Fruit fly (Drosophila melanogaster) whole organism, embryonic: ENCODE data around the gene CG9691.

ENCODE experiments used
- ATbp ChIP-seq: fragments of 200-800 bp; sonication (Bioruptor generic); optimal IDR thresholded peaks from 2 replicates; lab custom pipeline; 2017; ENCODE audit warnings: missing biosample characterization, mild to moderate bottlenecking, missing genetic modification characterization, missing genetic modification reagents
- Abd-B ChIP-seq: fragments of 200-800 bp; sonication (Bioruptor generic); optimal IDR thresholded peaks from 2 replicates; lab custom pipeline; 2018; ENCODE audit warnings: missing biosample characterization, mild to moderate bottlenecking, missing genetic modification characterization, moderate library complexity
- Atf-2 ChIP-seq: fragments of 200-800 bp; sonication (Bioruptor generic); optimal IDR thresholded peaks from 2 replicates; lab custom pipeline; 2016; ENCODE audit warnings: missing biosample characterization, missing genetic modification characterization
- BtbVII ChIP-seq: fragments of 200-800 bp; sonication (Bioruptor generic); optimal IDR thresholded peaks from 3 replicates; lab custom pipeline; 2017; ENCODE audit warnings: missing biosample characterization, mild to moderate bottlenecking, missing genetic modification characterization
- C15 ChIP-seq: fragments of 200-800 bp; sonication (Bioruptor generic); IDR thresholded peaks from 3 replicates; pipeline ENCODE4 v1.3.6; 2022; ENCODE audit warnings: missing biosample characterization, missing genetic modification characterization
- CG10431 ChIP-seq: fragments of 200-800 bp; sonication (Bioruptor generic); optimal IDR thresholded peaks from 3 replicates; lab custom pipeline; 2018; ENCODE audit warnings: missing biosample characterization, mild to moderate bottlenecking, missing genetic modification characterization
- CG10979 ChIP-seq: fragments of 200-800 bp; sonication (Bioruptor generic); optimal IDR thresholded peaks from 2 replicates; lab custom pipeline; 2018; ENCODE audit warnings: missing biosample characterization, mild to moderate bottlenecking, missing genetic modification characterization, moderate library complexity
- CG11093 ChIP-seq: fragments of 200-800 bp; sonication (Bioruptor generic); IDR thresholded peaks from 3 replicates; pipeline ENCODE4 v1.3.6; 2022; ENCODE audit warnings: missing biosample characterization, missing genetic modification characterization
- CG11695 ChIP-seq: fragments of 200-800 bp; sonication (Bioruptor generic); IDR thresholded peaks from 3 replicates; pipeline ENCODE4 v1.3.6; 2022; ENCODE audit warnings: missing biosample characterization, missing genetic modification characterization
- CG12155 ChIP-seq: fragments of 200-800 bp; sonication (Bioruptor generic); optimal IDR thresholded peaks from 3 replicates; lab custom pipeline; 2016; ENCODE audit warnings: missing biosample characterization, missing genetic modification characterization
- CG12219 ChIP-seq: fragments of 200-800 bp; sonication (Bioruptor generic); optimal IDR thresholded peaks from 3 replicates; lab custom pipeline; 2018; ENCODE audit warnings: missing biosample characterization, mild to moderate bottlenecking, missing genetic modification characterization
- CG12299 ChIP-seq: fragments of 200-800 bp; sonication (Bioruptor generic); optimal IDR thresholded peaks from 2 replicates; lab custom pipeline; 2018; ENCODE audit warnings: missing biosample characterization, mild to moderate bottlenecking, missing genetic modification characterization
- CG13624 ChIP-seq: fragments of 200-800 bp; sonication (Bioruptor generic); optimal IDR thresholded peaks from 2 replicates; lab custom pipeline; 2016; ENCODE audit warnings: missing biosample characterization, missing genetic modification characterization
- CG15479 ChIP-seq: fragments of 200-800 bp; sonication (Bioruptor generic); optimal IDR thresholded peaks from 3 replicates; lab custom pipeline; 2019; ENCODE audit warnings: missing biosample characterization, mild to moderate bottlenecking, missing genetic modification characterization, moderate library complexity
- CG17612 ChIP-seq: fragments of 200-800 bp; sonication (Bioruptor generic); IDR thresholded peaks from 2 replicates; pipeline ENCODE4 v1.3.6; 2022; ENCODE audit warnings: missing biosample characterization, missing genetic modification characterization
- CG17802 ChIP-seq: fragments of 200-800 bp; sonication (Bioruptor generic); optimal IDR thresholded peaks from 2 replicates; lab custom pipeline; 2018; ENCODE audit warnings: missing biosample characterization, mild to moderate bottlenecking, missing genetic modification characterization, moderate library complexity
- CG18764 ChIP-seq: fragments of 200-800 bp; sonication (Bioruptor generic); optimal IDR thresholded peaks from 3 replicates; lab custom pipeline; 2016; ENCODE audit warnings: missing biosample characterization, missing genetic modification characterization
- CG30403 ChIP-seq: fragments of 200-800 bp; sonication (Bioruptor generic); optimal IDR thresholded peaks from 3 replicates; lab custom pipeline; 2016; ENCODE audit warnings: missing biosample characterization, missing genetic modification characterization
- CG33213 ChIP-seq: fragments of 200-800 bp; sonication (Bioruptor generic); optimal IDR thresholded peaks from 3 replicates; lab custom pipeline; 2016; ENCODE audit warnings: missing biosample characterization, missing genetic modification characterization
- CG3726 ChIP-seq: fragments of 200-800 bp; sonication (Bioruptor generic); IDR thresholded peaks from 3 replicates; pipeline ENCODE4, ENCODE4 v1.3.6; 2022; ENCODE audit warnings: missing biosample characterization, missing genetic modification characterization
- CG5953 ChIP-seq: fragments of 200-800 bp; sonication (Bioruptor generic); IDR thresholded peaks from 2 replicates; pipeline ENCODE4 v1.3.6; 2022; ENCODE audit warnings: missing biosample characterization, missing genetic modification characterization
- CG6175 ChIP-seq: fragments of 200-800 bp; sonication (Bioruptor generic); IDR thresholded peaks from 3 replicates; pipeline ENCODE4 v1.3.6; 2022; ENCODE audit warnings: missing biosample characterization, missing genetic modification characterization
- CG6254 ChIP-seq: fragments of 200-800 bp; sonication (Bioruptor generic); optimal IDR thresholded peaks from 3 replicates; lab custom pipeline; 2017; ENCODE audit warnings: mild to moderate bottlenecking, missing biosample characterization, missing genetic modification reagents, missing genetic modification characterization
- CG8290 ChIP-seq, 3 experiments: fragments of 200-800 bp; sonication (Bioruptor generic); optimal IDR thresholded peaks; 2 replicates each; lab custom pipeline; 2016 to 2019; ENCODE audit warnings: missing biosample characterization in 3 of 3, missing genetic modification characterization in 3 of 3, mild to moderate bottlenecking in 2 of 3, moderate library complexity in 1 of 3
- CG9817 ChIP-seq: fragments of 200-800 bp; sonication (Bioruptor generic); optimal IDR thresholded peaks from 2 replicates; lab custom pipeline; 2018; ENCODE audit warnings: missing biosample characterization, mild to moderate bottlenecking, missing genetic modification characterization, moderate library complexity
- CG9876 ChIP-seq: fragments of 200-800 bp; sonication (Bioruptor generic); optimal IDR thresholded peaks from 2 replicates; lab custom pipeline; 2016; ENCODE audit warnings: missing biosample characterization, missing genetic modification characterization
- Camta ChIP-seq: fragments of 200-800 bp; sonication (Bioruptor generic); optimal IDR thresholded peaks from 2 replicates; lab custom pipeline; 2016; ENCODE audit warnings: missing biosample characterization, missing genetic modification characterization
- CoRest ChIP-seq: fragments of 200-800 bp; sonication (Bioruptor generic); optimal IDR thresholded peaks from 3 replicates; lab custom pipeline; 2018; ENCODE audit warnings: missing biosample characterization, mild to moderate bottlenecking, missing genetic modification characterization, moderate library complexity
- GATAe ChIP-seq: fragments of 200-800 bp; sonication (Bioruptor generic); conservative IDR thresholded peaks from 2 replicates; pipeline ENCODE4 v1.3.6; 2022; ENCODE audit warnings: missing biosample characterization, missing genetic modification characterization
- HLH3B ChIP-seq: fragments of 200-800 bp; sonication (Bioruptor generic); IDR thresholded peaks from 2 replicates; pipeline ENCODE4 v1.3.6; 2022; ENCODE audit warnings: missing biosample characterization, missing genetic modification characterization
- Ptx1 ChIP-seq: fragments of 200-800 bp; sonication (Bioruptor generic); IDR thresholded peaks from 2 replicates; pipeline ENCODE4 v1.3.6; 2022; ENCODE audit warnings: missing biosample characterization, missing genetic modification characterization
- Ravus ChIP-seq: fragments of 200-800 bp; sonication (Bioruptor generic); IDR thresholded peaks from 2 replicates; pipeline ENCODE4 v1.3.6; 2022; ENCODE audit warnings: missing biosample characterization, missing genetic modification characterization
- Ssrp ChIP-seq: fragments of 200-800 bp; sonication (Bioruptor generic); optimal IDR thresholded peaks from 2 replicates; lab custom pipeline; 2018; ENCODE audit warnings: missing biosample characterization, mild to moderate bottlenecking, missing genetic modification characterization, moderate library complexity
- Trl ChIP-seq, 3 experiments: fragments of >200 bp in 2 of 3; fragments of 200-800 bp in 1 of 3; sonication (Bioruptor generic) in 1 of 3; optimal IDR thresholded peaks; 2 replicates in 1 of 3; 3 replicates in 2 of 3; lab custom pipeline; 2016 to 2017; ENCODE audit warnings: missing biosample characterization in 1 of 3, missing genetic modification characterization in 1 of 3
- abd-A ChIP-seq: fragments of 200-800 bp; sonication (Bioruptor generic); optimal IDR thresholded peaks from 3 replicates; lab custom pipeline; 2019; ENCODE audit warnings: missing biosample characterization, mild to moderate bottlenecking, missing genetic modification characterization, moderate library complexity
- ase ChIP-seq: fragments of 200-800 bp; sonication (Bioruptor generic); IDR thresholded peaks from 3 replicates; pipeline ENCODE4 v1.3.6; 2022; ENCODE audit warnings: missing biosample characterization, missing genetic modification characterization
- bcd ChIP-seq: fragments of 200-800 bp; sonication (Bioruptor generic); optimal IDR thresholded peaks from 2 replicates; lab custom pipeline; 2017; ENCODE audit warnings: missing biosample characterization, mild to moderate bottlenecking, missing genetic modification characterization
- chn ChIP-seq: fragments of 200-800 bp; sonication (Bioruptor generic); optimal IDR thresholded peaks from 2 replicates; lab custom pipeline; 2016; ENCODE audit warnings: missing biosample characterization, missing genetic modification characterization
- cwo ChIP-seq: fragments of 200-800 bp; sonication (Bioruptor generic); optimal IDR thresholded peaks from 3 replicates; lab custom pipeline; 2017; ENCODE audit warnings: missing biosample characterization, missing genetic modification characterization, mild to moderate bottlenecking, moderate library complexity, missing genetic modification reagents
- dan ChIP-seq: fragments of 200-800 bp; sonication (Bioruptor generic); IDR thresholded peaks from 2 replicates; pipeline ENCODE4 v1.3.6; 2022; ENCODE audit warnings: missing biosample characterization, missing genetic modification characterization
- esg ChIP-seq: fragments of 200-800 bp; sonication (Bioruptor generic); conservative IDR thresholded peaks from 2 replicates; pipeline ENCODE4 v1.3.6; 2022; ENCODE audit warnings: missing biosample characterization, missing genetic modification characterization
- fd102C ChIP-seq: fragments of 200-800 bp; sonication (Bioruptor generic); optimal IDR thresholded peaks from 2 replicates; lab custom pipeline; 2018; ENCODE audit warnings: missing biosample characterization, mild to moderate bottlenecking, missing genetic modification characterization, moderate library complexity
- insv ChIP-seq, 2 experiments: fragments of 200-800 bp; sonication (Bioruptor generic); optimal IDR thresholded peaks; 3 replicates each; lab custom pipeline; 2016 to 2018; ENCODE audit warnings: missing biosample characterization in 2 of 2, missing genetic modification characterization in 2 of 2
- nerfin-1 ChIP-seq: fragments of 200-800 bp; sonication (Bioruptor generic); optimal IDR thresholded peaks from 3 replicates; lab custom pipeline; 2019; ENCODE audit warnings: missing biosample characterization, mild to moderate bottlenecking, missing genetic modification characterization, moderate library complexity
- onecut ChIP-seq: fragments of 200-800 bp; sonication (Bioruptor generic); IDR thresholded peaks from 2 replicates; pipeline ENCODE4 v1.3.6; 2022; ENCODE audit warnings: missing biosample characterization, missing genetic modification characterization
- pho ChIP-seq: fragments of 200-800 bp; sonication (Bioruptor generic); optimal IDR thresholded peaks from 2 replicates; lab custom pipeline; 2016; ENCODE audit warnings: missing biosample characterization, missing genetic modification characterization
- pita ChIP-seq: fragments of 200-800 bp; sonication (Bioruptor generic); optimal IDR thresholded peaks from 2 replicates; lab custom pipeline; 2017; ENCODE audit warnings: missing biosample characterization, mild to moderate bottlenecking, missing genetic modification characterization
- tna ChIP-seq: fragments of 200-800 bp; sonication (Bioruptor generic); IDR thresholded peaks from 2 replicates; pipeline ENCODE4 v1.3.6; 2022; ENCODE audit warnings: missing biosample characterization, missing genetic modification characterization; ENCODE audit not compliant: partially characterized antibody
- twi ChIP-seq: fragments of 200-800 bp; optimal IDR thresholded peaks from 2 replicates; lab custom pipeline; 2019; ENCODE audit warnings: missing biosample characterization, mild to moderate bottlenecking, missing genetic modification characterization, moderate library complexity
- tx ChIP-seq: fragments of 200-800 bp; sonication (Bioruptor generic); optimal IDR thresholded peaks from 2 replicates; lab custom pipeline; 2016; ENCODE audit warnings: missing biosample characterization, missing genetic modification characterization
- vfl ChIP-seq: fragments of 200-800 bp; sonication (Bioruptor generic); optimal IDR thresholded peaks from 2 replicates; lab custom pipeline; 2016; ENCODE audit warnings: missing biosample characterization, missing genetic modification characterization

CG9691 gene

DNA sequence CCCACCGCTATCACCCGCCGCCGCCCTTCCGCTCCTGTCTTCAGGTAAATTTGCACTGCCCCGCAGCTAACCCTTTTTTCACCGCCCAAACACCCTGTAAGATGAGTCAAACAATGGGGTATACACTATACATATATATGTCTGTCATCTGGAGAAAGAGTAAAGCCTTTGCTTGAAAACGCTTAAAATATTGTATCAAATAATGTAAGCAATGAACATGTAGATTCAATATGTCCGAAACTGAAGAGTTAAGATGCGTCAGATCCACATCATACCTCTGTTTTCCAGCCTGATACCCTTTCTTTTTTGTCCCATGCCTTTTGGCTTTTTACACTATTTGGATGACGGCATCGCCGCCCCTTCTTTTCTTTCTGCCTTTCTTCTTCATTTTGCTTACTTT lies 8.6 kb downstream of the CG9691 start (continued):
- TF ChIP-seq CG10431 (no peak), CG30403 (GFP tag; lab: Kevin White, UChicago) (peak; percentile 37), vfl (GFP tag; lab: Kevin White, UChicago) (no peak), ase (0 out of 3 replicates have a peak, but pooled peaks have one; percentile 37), HLH3B (GFP tag; lab: Robert Waterston, UW) (peak; percentile 42; the same call in 1 of the 2 replicates), fd102C (GFP tag; lab: Kevin White, UChicago) (no peak), C15 (GFP tag; lab: Robert Waterston, UW) (no peak), CG11695 (GFP tag; lab: Robert Waterston, UW) (no peak), abd-A (no peak), CG17802 (no peak), CG33213 (GFP tag; lab: Kevin White, UChicago) (no peak), CG3726 (no peak), Trl (optimal IDR thresholded peaks at IDR 0.05; lab: Kevin White, UChicago) (no peak), Trl (GFP tag; optimal IDR thresholded peaks at IDR 0.05; lab: Kevin White, UChicago) (no peak), onecut (GFP tag; lab: Robert Waterston, UW) (no peak), insv (GFP tag; optimal IDR thresholded peaks at IDR 0.05; lab: Kevin White, UChicago) (no peak), Abd-B (GFP tag; lab: Kevin White, UChicago) (peak; percentile 19), pho (GFP tag; lab: Kevin White, UChicago) (no peak), Ssrp (no peak), CG12299 (tag; lab: Kevin White, UChicago) (no peak), CG9876 (no peak), chn (GFP tag; lab: Kevin White, UChicago) (no peak), Camta (no peak), cwo (GFP tag; lab: Kevin White, UChicago) (no peak), CG13624 (GFP tag; lab: Kevin White, UChicago) (no peak), twi (tag; lab: Kevin White, UChicago) (no peak), GATAe (GFP tag; lab: Robert Waterston, UW) (no peak), CG8290 (GFP tag; optimal IDR thresholded peaks at IDR 0.05; lab: Kevin White, UChicago) (no peak), CG8290 (tag; optimal IDR thresholded peaks at IDR 0.05; lab: Kevin White, UChicago) (peak in 1 of 2 experiments; percentile 63), bcd (no peak), CG15479 (no peak), CG12155 (GFP tag; lab: Kevin White, UChicago) (no peak), tna (GFP tag; lab: Robert Waterston, UW) (no peak), Ptx1 (GFP tag; lab: Robert Waterston, UW) (peak; percentile 50), pita (no peak), nerfin-1 (tag; lab: Kevin White, UChicago) (no peak), esg (GFP tag; lab: Robert Waterston, UW) (peak; percentile 48), CG6175 (no peak), CG6254 (no peak), dan (GFP tag; lab: Robert Waterston, UW) (no peak), CG17612 (GFP tag; lab: Robert Waterston, UW) (no peak), CG12219 (peak; percentile 13), Ravus (GFP tag; lab: Robert Waterston, UW) (no peak), Atf-2 (no peak), CoRest (tag; lab: Kevin White, UChicago) (no peak), CG9817 (tag; lab: Kevin White, UChicago) (peak; percentile 27), CG18764 (GFP tag; lab: Kevin White, UChicago) (no peak), tx (no peak), CG5953 (no peak), ATbp (GFP tag; lab: Kevin White, UChicago) (no peak), BtbVII (GFP tag; lab: Kevin White, UChicago) (no peak), CG10979 (tag; lab: Kevin White, UChicago) (no peak), CG11093 (0 out of 3 replicates have a peak, but pooled peaks have one; percentile 34)
